Worm (Caenorhabditis elegans) whole organism, L3 larva: ENCODE data around the gene C26B2.7.

ENCODE experiments used
- elt-2 ChIP-seq: sonication (generic microtip); optimal IDR thresholded peaks from 2 replicates; lab custom pipeline; 2016; ENCODE audit warnings: missing genetic modification reagents, mild to moderate bottlenecking, missing genetic modification characterization, missing compliant biosample characterization
- lin-15B ChIP-seq: fragments of 150-350 bp; optimal IDR thresholded peaks from 2 replicates; lab custom pipeline; 2014; ENCODE audit warnings: missing biosample characterization, missing genetic modification characterization
- mml-1 ChIP-seq: fragments of 150-350 bp; sonication (generic microtip); optimal IDR thresholded peaks from 3 replicates; lab custom pipeline; 2014; ENCODE audit warnings: missing biosample characterization, missing genetic modification characterization
- nhr-77 ChIP-seq: fragments of 150-350 bp; optimal IDR thresholded peaks from 2 replicates; lab custom pipeline; 2014; ENCODE audit warnings: missing biosample characterization, missing genetic modification characterization
- pha-4 ChIP-seq: fragments of 150-350 bp; optimal IDR thresholded peaks from 2 replicates; lab custom pipeline; 2014; ENCODE audit warnings: missing biosample characterization, missing genetic modification reagents, missing genetic modification characterization
- pqm-1 ChIP-seq: fragments of 150-350 bp; optimal IDR thresholded peaks from 2 replicates; lab custom pipeline; 2017; ENCODE audit warnings: missing biosample characterization, missing genetic modification characterization, inconsistent platforms
- ztf-11 ChIP-seq: fragments of 150-350 bp; optimal IDR thresholded peaks from 2 replicates; lab custom pipeline; 2014; ENCODE audit warnings: missing biosample characterization, missing genetic modification characterization

- TF ChIP-seq mml-1 (tag; lab: Kevin White, UChicago) (no peak), pha-4 (no peak), lin-15B (tag; lab: Kevin White, UChicago) (no peak), pqm-1 (tag; lab: Kevin White, UChicago) (no peak), ztf-11 (no peak), elt-2 (tag; lab: Kevin White, UChicago) (no peak), nhr-77 (no peak)
Observed at ce11 chrIV:8042005-8042404, 25.9 kb downstream of the C26B2.7 start.
